Fruit fly (Drosophila melanogaster) whole organism, prepupa: Measurements from ENCODE around the gene GABA-B-R2.

Source experiments
- Blimp-1 ChIP-seq: fragments of 200-800 bp; sonication (Bioruptor generic); optimal IDR thresholded peaks from 3 replicates; lab custom pipeline; 2017; ENCODE audit warnings: missing biosample characterization, missing genetic modification characterization, mild to moderate bottlenecking, moderate library complexity, missing genetic modification reagents
- CG10631 ChIP-seq: fragments of 200-800 bp; sonication (Bioruptor generic); optimal IDR thresholded peaks from 2 replicates; lab custom pipeline; 2016; ENCODE audit warnings: missing biosample characterization, missing genetic modification characterization
- CG10669 ChIP-seq: fragments of 200-800 bp; sonication (Bioruptor generic); optimal IDR thresholded peaks from 3 replicates; lab custom pipeline; 2018; ENCODE audit warnings: missing biosample characterization, mild to moderate bottlenecking, missing genetic modification characterization, moderate library complexity
- CG11294 ChIP-seq: fragments of 200-800 bp; sonication (Bioruptor generic); IDR thresholded peaks from 2 replicates; pipeline ENCODE4 v1.3.6; 2022; ENCODE audit warnings: missing biosample characterization, missing genetic modification characterization
- CG11762 ChIP-seq: fragments of 200-800 bp; sonication (Bioruptor generic); optimal IDR thresholded peaks from 3 replicates; lab custom pipeline; 2016; ENCODE audit warnings: missing biosample characterization, missing genetic modification characterization; ENCODE audit not compliant: insufficient read depth
- CG15336 ChIP-seq: fragments of 200-800 bp; sonication (Bioruptor generic); IDR thresholded peaks from 2 replicates; pipeline ENCODE4 v1.3.6; 2022; ENCODE audit warnings: missing biosample characterization, missing genetic modification characterization
- CG1621 ChIP-seq: fragments of 200-800 bp; sonication (Bioruptor generic); optimal IDR thresholded peaks from 3 replicates; lab custom pipeline; 2018; ENCODE audit warnings: missing biosample characterization, mild to moderate bottlenecking, missing genetic modification characterization
- CG16779 ChIP-seq: fragments of 200-800 bp; sonication (Bioruptor generic); optimal IDR thresholded peaks from 3 replicates; lab custom pipeline; 2017; ENCODE audit warnings: missing biosample characterization, mild to moderate bottlenecking, missing genetic modification characterization
- CG32006 ChIP-seq: fragments of 200-800 bp; sonication (Bioruptor generic); optimal IDR thresholded peaks from 3 replicates; lab custom pipeline; 2017; ENCODE audit warnings: missing biosample characterization, mild to moderate bottlenecking, missing genetic modification characterization
- CG34406 ChIP-seq: fragments of 200-800 bp; sonication (Bioruptor generic); optimal IDR thresholded peaks from 3 replicates; lab custom pipeline; 2016; ENCODE audit warnings: missing biosample characterization, missing genetic modification characterization
- CG3919 ChIP-seq: fragments of 200-800 bp; sonication (Bioruptor generic); optimal IDR thresholded peaks from 3 replicates; lab custom pipeline; 2016; ENCODE audit warnings: missing biosample characterization, missing genetic modification characterization
- CG4318 ChIP-seq: fragments of 200-800 bp; sonication (Bioruptor generic); optimal IDR thresholded peaks from 3 replicates; lab custom pipeline; 2017; ENCODE audit warnings: missing biosample characterization, mild to moderate bottlenecking, missing genetic modification characterization
- CG6276 ChIP-seq: fragments of 200-800 bp; sonication (Bioruptor generic); optimal IDR thresholded peaks from 2 replicates; lab custom pipeline; 2017; ENCODE audit warnings: missing biosample characterization, mild to moderate bottlenecking, missing genetic modification characterization
- CG6792 ChIP-seq: fragments of 200-800 bp; sonication (Bioruptor generic); optimal IDR thresholded peaks from 3 replicates; lab custom pipeline; 2016; ENCODE audit warnings: missing biosample characterization, missing genetic modification characterization
- CG6808 ChIP-seq: fragments of 200-800 bp; sonication (Bioruptor generic); optimal IDR thresholded peaks from 3 replicates; lab custom pipeline; 2017; ENCODE audit warnings: missing biosample characterization, missing genetic modification characterization, mild to moderate bottlenecking, moderate library complexity, missing genetic modification reagents
- CG6854 ChIP-seq: fragments of 200-800 bp; sonication (Bioruptor generic); optimal IDR thresholded peaks from 2 replicates; lab custom pipeline; 2017; ENCODE audit warnings: missing biosample characterization, mild to moderate bottlenecking, missing genetic modification characterization
- CG9139 ChIP-seq: fragments of 200-800 bp; sonication (Bioruptor generic); optimal IDR thresholded peaks from 3 replicates; lab custom pipeline; 2017; ENCODE audit warnings: missing biosample characterization, mild to moderate bottlenecking, missing genetic modification characterization
- Eip75B ChIP-seq: fragments of 200-800 bp; sonication (Bioruptor generic); optimal IDR thresholded peaks from 3 replicates; lab custom pipeline; 2016; ENCODE audit warnings: missing biosample characterization, missing genetic modification characterization
- Eip78C ChIP-seq: fragments of 200-800 bp; sonication (Bioruptor generic); peaks from one replicate; lab custom pipeline; 2016; ENCODE audit warnings: missing biosample characterization, missing genetic modification characterization
- Eip93F ChIP-seq: fragments of 200-800 bp; sonication (Bioruptor generic); optimal IDR thresholded peaks from 2 replicates; lab custom pipeline; 2016; ENCODE audit warnings: missing biosample characterization, mild to moderate bottlenecking, missing genetic modification characterization
- Ets21C ChIP-seq: fragments of 200-800 bp; sonication (Bioruptor generic); optimal IDR thresholded peaks from 3 replicates; lab custom pipeline; 2016; ENCODE audit warnings: missing biosample characterization, missing genetic modification characterization
- Ets96B ChIP-seq: fragments of 200-800 bp; optimal IDR thresholded peaks from 2 replicates; lab custom pipeline; 2019; ENCODE audit warnings: missing biosample characterization, mild to moderate bottlenecking, missing genetic modification characterization, moderate library complexity
- Hr38 ChIP-seq: sonication (Bioruptor generic); optimal IDR thresholded peaks from 2 replicates; lab custom pipeline; 2016; ENCODE audit warnings: missing biosample characterization, missing genetic modification characterization
- Smox ChIP-seq: fragments of 200-800 bp; sonication (Bioruptor generic); optimal IDR thresholded peaks from 3 replicates; lab custom pipeline; 2016; ENCODE audit warnings: missing biosample characterization, missing genetic modification characterization
- Sox102F ChIP-seq: fragments of 200-800 bp; sonication (Bioruptor generic); optimal IDR thresholded peaks from 2 replicates; lab custom pipeline; 2016; ENCODE audit warnings: missing biosample characterization, mild to moderate bottlenecking, missing genetic modification characterization
- Sox15 ChIP-seq: fragments of 200-800 bp; sonication (Bioruptor generic); optimal IDR thresholded peaks from 3 replicates; lab custom pipeline; 2016; ENCODE audit warnings: missing biosample characterization, missing genetic modification characterization
- achi ChIP-seq: fragments of 200-800 bp; sonication (Bioruptor generic); optimal IDR thresholded peaks from 3 replicates; lab custom pipeline; 2016; ENCODE audit warnings: missing biosample characterization, missing genetic modification characterization
- acj6 ChIP-seq: fragments of 200-800 bp; sonication (Bioruptor generic); optimal IDR thresholded peaks from 3 replicates; lab custom pipeline; 2016; ENCODE audit warnings: missing biosample characterization, missing genetic modification characterization
- cyc ChIP-seq: fragments of 200-800 bp; sonication (Bioruptor generic); optimal IDR thresholded peaks from 3 replicates; lab custom pipeline; 2016; ENCODE audit warnings: missing biosample characterization, missing genetic modification characterization
- dsx ChIP-seq: fragments of 200-800 bp; optimal IDR thresholded peaks from 3 replicates; lab custom pipeline; 2019; ENCODE audit warnings: missing biosample characterization, mild to moderate bottlenecking, missing genetic modification characterization, moderate library complexity; ENCODE audit not compliant: poor library complexity, severe bottlenecking
- esn ChIP-seq: fragments of 200-800 bp; sonication (Bioruptor generic); optimal IDR thresholded peaks from 2 replicates; lab custom pipeline; 2016; ENCODE audit warnings: missing biosample characterization, mild to moderate bottlenecking, missing genetic modification characterization, moderate library complexity
- fd59A ChIP-seq: fragments of 200-800 bp; sonication (Bioruptor generic); optimal IDR thresholded peaks from 2 replicates; lab custom pipeline; 2017; ENCODE audit warnings: missing biosample characterization, mild to moderate bottlenecking, missing genetic modification characterization, missing genetic modification reagents
- fkh ChIP-seq: fragments of 200-800 bp; sonication (Bioruptor generic); optimal IDR thresholded peaks from 3 replicates; lab custom pipeline; 2017; ENCODE audit warnings: missing biosample characterization, mild to moderate bottlenecking, missing genetic modification characterization, moderate library complexity
- lz ChIP-seq: fragments of 200-800 bp; sonication (Bioruptor generic); optimal IDR thresholded peaks from 3 replicates; lab custom pipeline; 2016; ENCODE audit warnings: missing biosample characterization, missing genetic modification characterization
- net ChIP-seq: fragments of 200-800 bp; sonication (Bioruptor generic); optimal IDR thresholded peaks from 3 replicates; lab custom pipeline; 2016; ENCODE audit warnings: missing biosample characterization, missing genetic modification characterization
- pdm3 ChIP-seq: fragments of 200-800 bp; sonication (Bioruptor generic); optimal IDR thresholded peaks from 3 replicates; lab custom pipeline; 2016; ENCODE audit warnings: missing biosample characterization, missing genetic modification characterization
- salr ChIP-seq, 2 experiments: fragments of 200-800 bp; sonication (Bioruptor generic); optimal IDR thresholded peaks; 3 replicates each; lab custom pipeline; 2016 to 2018; ENCODE audit warnings: missing biosample characterization in 2 of 2, missing genetic modification characterization in 2 of 2, mild to moderate bottlenecking in 1 of 2
- spab ChIP-seq: fragments of 200-800 bp; sonication (Bioruptor generic); optimal IDR thresholded peaks from 2 replicates; lab custom pipeline; 2017; ENCODE audit warnings: missing biosample characterization, mild to moderate bottlenecking, missing genetic modification characterization, missing genetic modification reagents
- ss ChIP-seq, 2 experiments: fragments of 200-800 bp; sonication (Bioruptor generic); optimal IDR thresholded peaks; 2 replicates in 1 of 2; 3 replicates in 1 of 2; lab custom pipeline; 2017 to 2018; ENCODE audit warnings: mild to moderate bottlenecking in 2 of 2, missing biosample characterization in 2 of 2, missing genetic modification characterization in 2 of 2, moderate library complexity in 1 of 2
- svp ChIP-seq: fragments of 200-800 bp; sonication (Bioruptor generic); peaks from one replicate; lab custom pipeline; 2016; ENCODE audit warnings: missing biosample characterization, missing genetic modification characterization
- topi ChIP-seq: fragments of 200-800 bp; sonication (Bioruptor generic); optimal IDR thresholded peaks from 3 replicates; lab custom pipeline; 2016; ENCODE audit warnings: missing biosample characterization, missing genetic modification characterization
- vri ChIP-seq: fragments of 200-800 bp; sonication (Bioruptor generic); optimal IDR thresholded peaks from 3 replicates; lab custom pipeline; 2016; ENCODE audit warnings: missing biosample characterization, mild to moderate bottlenecking, missing genetic modification characterization

GABA-B-R2 gene

DNA sequence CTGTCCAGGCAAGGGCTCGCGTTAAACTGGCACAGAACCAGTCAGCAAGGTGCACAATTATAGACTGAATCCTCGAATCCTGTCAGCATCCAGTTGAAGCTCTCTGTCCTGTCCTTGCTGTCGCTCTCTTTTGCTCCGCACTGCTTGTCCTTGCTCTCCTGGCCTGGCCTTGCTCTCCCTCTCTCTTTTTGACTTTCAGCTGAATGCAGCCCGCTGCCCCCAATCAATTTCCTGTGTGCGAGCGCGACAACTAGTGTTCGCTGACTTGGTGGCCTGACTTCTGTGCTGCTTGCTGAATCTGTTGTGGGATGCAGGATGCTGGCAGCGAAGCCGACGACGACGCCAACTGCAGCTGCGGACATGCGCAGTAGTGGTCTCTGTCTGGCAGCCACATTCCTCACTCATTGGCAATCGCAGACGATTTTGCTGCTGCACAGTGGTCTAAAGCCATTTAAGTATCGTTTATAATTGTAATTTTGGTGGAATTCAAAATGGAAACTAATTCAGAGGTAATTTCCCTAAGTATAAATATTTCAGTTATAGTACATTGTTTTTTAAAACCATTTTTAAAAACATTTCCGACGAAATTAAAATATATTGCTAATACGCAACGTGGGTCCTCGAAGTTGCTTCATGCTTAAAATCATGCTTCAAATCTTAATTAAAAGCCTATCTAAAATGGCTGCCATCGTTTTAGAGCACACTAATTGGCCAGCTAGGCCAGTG, 33.1 kb upstream of the GABA-B-R2 start (continued):
- TF ChIP-seq CG11294 (GFP tag; lab: Robert Waterston, UW) (no peak), esn (GFP tag; lab: Kevin White, UChicago) (peak; percentile 52), CG4318 (GFP tag; lab: Kevin White, UChicago) (no peak), net (GFP tag; lab: Kevin White, UChicago) (no peak), Sox15 (no peak), acj6 (GFP tag; lab: Kevin White, UChicago) (no peak), CG6854 (no peak), Hr38 (GFP tag; lab: Kevin White, UChicago) (no peak), Ets96B (peak; percentile 35), Smox (GFP tag; lab: Kevin White, UChicago) (peak; percentile 25), fkh (GFP tag; lab: Kevin White, UChicago) (no peak), CG6808 (GFP tag; lab: Kevin White, UChicago) (no peak)
- TF ChIP-seq, all 60 proteins: peak for 24

DNA sequence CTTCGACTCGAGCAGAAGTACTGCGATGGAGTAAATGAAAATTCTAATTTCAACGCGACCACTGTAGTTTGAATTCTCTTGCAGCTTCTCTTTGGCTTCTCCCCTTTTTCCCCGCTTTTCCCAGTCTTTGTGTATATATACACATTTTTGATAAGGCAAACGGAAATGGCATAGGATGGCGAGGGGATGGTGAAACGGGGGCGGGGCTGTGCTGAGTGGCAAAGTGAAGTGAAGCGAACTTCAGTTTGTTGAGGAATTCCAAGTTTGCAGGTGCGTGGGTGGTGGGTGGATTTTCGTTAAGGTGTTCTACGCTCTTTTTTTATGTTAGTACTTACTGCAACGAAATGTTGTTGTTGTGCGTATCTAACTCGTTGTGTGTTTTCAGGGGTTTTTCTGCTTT, 31.6 kb upstream of the GABA-B-R2 start:
- TF ChIP-seq CG6276 (no peak), CG1621 (tag; lab: Kevin White, UChicago) (no peak), achi (no peak), salr (GFP tag; optimal IDR thresholded peaks at IDR 0.05; lab: Kevin White, UChicago) (no peak)

DNA sequence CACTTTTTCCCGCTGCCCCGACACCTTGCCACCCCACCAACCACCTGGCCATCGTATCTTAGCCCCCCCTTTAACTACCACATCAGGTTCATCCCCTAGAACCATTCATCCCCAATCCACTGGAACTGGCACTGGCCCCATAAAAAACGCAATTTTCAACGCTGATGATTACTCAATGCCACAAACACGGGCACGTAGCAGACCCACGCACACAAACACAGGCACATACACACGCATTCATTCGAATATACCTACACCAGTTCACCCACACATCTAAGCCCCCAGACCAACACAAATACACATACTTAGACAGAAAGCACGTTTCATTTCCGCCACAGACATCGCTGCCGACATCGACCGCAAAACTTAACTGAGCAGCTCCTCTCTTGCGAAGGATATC, 18.1 kb upstream of the GABA-B-R2 start:
- TF ChIP-seq Sox102F (GFP tag; lab: Kevin White, UChicago) (no peak), Smox (GFP tag; lab: Kevin White, UChicago) (no peak), salr (GFP tag; optimal IDR thresholded peaks at IDR 0.05; lab: Kevin White, UChicago) (no peak), CG11294 (GFP tag; lab: Robert Waterston, UW) (no peak), CG6854 (no peak), lz (GFP tag; lab: Kevin White, UChicago) (no peak), Sox15 (no peak), CG32006 (GFP tag; lab: Kevin White, UChicago) (no peak), CG16779 (no peak)

DNA sequence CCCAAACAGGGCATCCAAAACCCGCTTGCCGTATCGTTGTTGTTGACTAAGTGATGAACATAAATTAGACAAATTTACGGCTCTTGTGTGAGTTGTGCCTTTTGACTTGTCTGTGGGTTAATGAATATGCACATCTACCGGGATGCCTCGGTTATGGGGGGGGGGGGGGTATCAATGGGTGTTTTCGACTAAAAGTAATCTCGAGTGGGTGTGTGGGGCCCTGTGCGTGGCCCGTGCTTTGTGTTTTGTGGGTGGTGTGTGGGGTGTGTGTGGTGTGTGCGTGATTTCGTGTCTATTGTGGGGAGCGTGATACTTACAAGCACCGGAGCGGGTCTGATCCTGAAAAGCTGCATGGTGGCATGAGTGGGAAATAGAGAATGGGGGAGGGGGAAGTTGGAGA, 14.8 kb upstream of the GABA-B-R2 start:
- TF ChIP-seq vri (no peak), CG6792 (GFP tag; lab: Kevin White, UChicago) (no peak), topi (no peak), CG9139 (GFP tag; lab: Kevin White, UChicago) (no peak), cyc (GFP tag; lab: Kevin White, UChicago) (no peak), CG3919 (no peak), spab (no peak), CG15336 (GFP tag; lab: Robert Waterston, UW) (no peak), CG6808 (GFP tag; lab: Kevin White, UChicago) (no peak), Blimp-1 (no peak), fkh (GFP tag; lab: Kevin White, UChicago) (no peak), CG11294 (GFP tag; lab: Robert Waterston, UW) (no peak)

DNA sequence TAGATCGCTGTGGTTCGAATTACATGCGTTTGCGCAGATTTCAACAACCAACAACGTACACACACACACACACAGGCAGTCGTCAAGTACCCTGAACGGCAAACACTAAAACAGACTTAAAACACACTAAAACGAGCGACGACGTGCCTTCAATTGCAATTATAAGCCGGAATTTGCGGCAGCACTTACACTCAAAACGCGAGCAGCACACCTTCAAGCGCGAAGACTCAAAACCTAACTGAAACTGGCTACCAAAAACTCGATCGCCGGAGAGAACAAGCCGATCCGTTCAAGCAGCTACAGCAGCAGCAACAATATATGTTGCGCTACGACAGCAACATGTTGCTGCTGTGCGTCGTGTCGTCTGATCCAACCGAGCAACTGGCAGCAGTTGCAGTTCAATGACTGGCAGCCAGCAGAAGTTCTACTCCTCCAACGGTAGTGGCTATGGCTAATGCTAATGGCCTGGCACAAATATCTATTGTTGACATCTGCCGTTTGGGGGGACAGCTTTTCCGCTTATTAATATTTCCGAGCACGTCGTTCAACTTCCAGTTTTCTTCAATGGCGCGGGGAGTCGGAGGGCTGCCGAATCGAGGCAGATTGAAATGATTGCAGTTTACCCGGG, 6.8 kb upstream of the GABA-B-R2 start, which contains the start of gene tsl:
tsl (minus strand) TSS at position 242 of the 628 bp plus-strand sequence.
- TF ChIP-seq CG11762 = no peak
- TF ChIP-seq CG10669 (GFP tag; lab: Kevin White, UChicago) = no peak
- no peak for TF ChIP-seq CG34406 (GFP tag; lab: Kevin White, UChicago)
- no peak for TF ChIP-seq CG10631 (GFP tag; lab: Kevin White, UChicago)
- TF ChIP-seq Eip75B (GFP tag; lab: Kevin White, UChicago) = no peak
- TF ChIP-seq cyc (GFP tag; lab: Kevin White, UChicago) = no peak
- TF ChIP-seq Ets21C (GFP tag; lab: Kevin White, UChicago) = no peak
- TF ChIP-seq CG3919 = peak; percentile 8
- TF ChIP-seq pdm3 (GFP tag; lab: Kevin White, UChicago) = no peak
- peak; percentile 85 for TF ChIP-seq svp
- TF ChIP-seq fd59A (GFP tag; lab: Kevin White, UChicago) = no peak
- TF ChIP-seq Eip93F = no peak
- TF ChIP-seq CG6276 = peak; percentile 49
- peak; percentile 48 for TF ChIP-seq Eip78C (GFP tag; lab: Kevin White, UChicago)
- peak in 1 of 2 experiments; percentile 4 for TF ChIP-seq ss (GFP tag; optimal IDR thresholded peaks at IDR 0.05; lab: Kevin White, UChicago)
- TF ChIP-seq dsx (GFP tag; lab: Kevin White, UChicago) = peak; percentile 45
- TF ChIP-seq CG6792 (GFP tag; lab: Kevin White, UChicago) = no peak
